Fruit fly (Drosophila melanogaster) whole organism, embryonic: Measurements from ENCODE around the gene mRpL14.

ENCODE experiments used
- CG10366 ChIP-seq: fragments of 200-800 bp; sonication (Bioruptor generic); IDR thresholded peaks from 2 replicates; pipeline ENCODE4 v1.3.6; 2022; ENCODE audit warnings: missing biosample characterization, missing genetic modification characterization
- CG11560 ChIP-seq: fragments of 200-800 bp; sonication (Bioruptor generic); IDR thresholded peaks from 3 replicates; pipeline ENCODE4 v1.3.6; 2022; ENCODE audit warnings: missing biosample characterization, missing genetic modification characterization
- CG1529 ChIP-seq: fragments of 200-800 bp; sonication (Bioruptor generic); optimal IDR thresholded peaks from 3 replicates; lab custom pipeline; 2018; ENCODE audit warnings: missing biosample characterization, missing genetic modification characterization
- CG15479 ChIP-seq: fragments of 200-800 bp; sonication (Bioruptor generic); optimal IDR thresholded peaks from 3 replicates; lab custom pipeline; 2019; ENCODE audit warnings: missing biosample characterization, mild to moderate bottlenecking, missing genetic modification characterization, moderate library complexity
- CG17328 ChIP-seq: fragments of 200-800 bp; sonication (Bioruptor generic); IDR thresholded peaks from 2 replicates; pipeline ENCODE4 v1.3.6; 2022; ENCODE audit warnings: missing biosample characterization, missing genetic modification characterization
- CG17361 ChIP-seq: fragments of 200-800 bp; sonication (Bioruptor generic); IDR thresholded peaks from 3 replicates; pipeline ENCODE4 v1.3.6; 2022; ENCODE audit warnings: missing biosample characterization, missing genetic modification characterization
- CG2678 ChIP-seq: fragments of 200-800 bp; sonication (Bioruptor generic); optimal IDR thresholded peaks from 3 replicates; lab custom pipeline; 2019; ENCODE audit warnings: missing biosample characterization, mild to moderate bottlenecking, missing genetic modification characterization, moderate library complexity
- CG2875 ChIP-seq: fragments of 200-800 bp; sonication (Bioruptor generic); optimal IDR thresholded peaks from 2 replicates; lab custom pipeline; 2017; ENCODE audit warnings: missing biosample characterization, mild to moderate bottlenecking, missing genetic modification characterization, missing genetic modification reagents
- CG2889 ChIP-seq: fragments of 200-800 bp; sonication (Bioruptor generic); IDR thresholded peaks from 3 replicates; pipeline ENCODE4 v1.3.6; 2022; ENCODE audit warnings: missing biosample characterization, missing genetic modification characterization
- CG4424 ChIP-seq: fragments of 200-800 bp; sonication (Bioruptor generic); optimal IDR thresholded peaks from 3 replicates; lab custom pipeline; 2016; ENCODE audit warnings: missing biosample characterization, missing genetic modification characterization
- CG4730 ChIP-seq: fragments of 200-800 bp; sonication (Bioruptor generic); IDR thresholded peaks from 2 replicates; pipeline ENCODE4 v1.3.6; 2022; ENCODE audit warnings: missing biosample characterization, missing genetic modification characterization
- CG5245 ChIP-seq: fragments of 200-800 bp; sonication (Bioruptor generic); optimal IDR thresholded peaks from 3 replicates; lab custom pipeline; 2016; ENCODE audit warnings: missing biosample characterization, missing genetic modification characterization
- CG7372 ChIP-seq: fragments of 200-800 bp; sonication (Bioruptor generic); IDR thresholded peaks from 2 replicates; pipeline ENCODE4 v1.3.6; 2022; ENCODE audit warnings: missing biosample characterization, missing genetic modification characterization
- CG7786 ChIP-seq: fragments of 200-800 bp; sonication (Bioruptor generic); optimal IDR thresholded peaks from 2 replicates; lab custom pipeline; 2016; ENCODE audit warnings: missing biosample characterization, missing genetic modification characterization
- CG9609 ChIP-seq: fragments of 200-800 bp; sonication (Bioruptor generic); optimal IDR thresholded peaks from 3 replicates; lab custom pipeline; 2016; ENCODE audit warnings: missing biosample characterization, missing genetic modification characterization
- Fer3 ChIP-seq: fragments of 200-800 bp; sonication (Bioruptor generic); optimal IDR thresholded peaks from 2 replicates; lab custom pipeline; 2018; ENCODE audit warnings: missing biosample characterization, mild to moderate bottlenecking, missing genetic modification characterization, moderate library complexity
- HHEX ChIP-seq: fragments of 200-800 bp; sonication (Bioruptor generic); optimal IDR thresholded peaks from 3 replicates; lab custom pipeline; 2017; ENCODE audit warnings: missing biosample characterization, mild to moderate bottlenecking, missing genetic modification characterization, missing genetic modification reagents
- Hsf ChIP-seq: fragments of 200-800 bp; sonication (Bioruptor generic); optimal IDR thresholded peaks from 3 replicates; lab custom pipeline; 2016; ENCODE audit warnings: missing biosample characterization, missing genetic modification characterization
- Kr ChIP-seq: fragments of 200-800 bp; sonication (Bioruptor generic); optimal IDR thresholded peaks from 2 replicates; lab custom pipeline; 2017; ENCODE audit warnings: missing biosample characterization, mild to moderate bottlenecking, missing genetic modification characterization
- Lim3 ChIP-seq: fragments of 200-800 bp; sonication (Bioruptor generic); IDR thresholded peaks from 2 replicates; pipeline ENCODE4 v1.3.6; 2022; ENCODE audit warnings: missing biosample characterization, missing genetic modification characterization
- NfI ChIP-seq: fragments of 200-800 bp; sonication (Bioruptor generic); optimal IDR thresholded peaks from 3 replicates; lab custom pipeline; 2018; ENCODE audit warnings: missing biosample characterization, mild to moderate bottlenecking, missing genetic modification characterization, moderate library complexity
- Rx ChIP-seq: fragments of 200-800 bp; sonication (Bioruptor generic); IDR thresholded peaks from 2 replicates; pipeline ENCODE4 v1.3.6; 2022; ENCODE audit warnings: missing biosample characterization, missing genetic modification characterization
- Trl ChIP-seq, 3 experiments: fragments of >200 bp in 2 of 3; fragments of 200-800 bp in 1 of 3; sonication (Bioruptor generic) in 1 of 3; optimal IDR thresholded peaks; 2 replicates in 1 of 3; 3 replicates in 2 of 3; lab custom pipeline; 2016 to 2017; ENCODE audit warnings: missing biosample characterization in 1 of 3, missing genetic modification characterization in 1 of 3
- ap ChIP-seq: fragments of 200-800 bp; sonication (Bioruptor generic); IDR thresholded peaks from 2 replicates; pipeline ENCODE4 v1.3.6; 2022; ENCODE audit warnings: missing biosample characterization, missing genetic modification characterization
- az2 ChIP-seq: fragments of 200-800 bp; sonication (Bioruptor generic); optimal IDR thresholded peaks from 3 replicates; lab custom pipeline; 2016; ENCODE audit warnings: missing biosample characterization, missing genetic modification characterization
- bowl ChIP-seq: fragments of 200-800 bp; sonication (Bioruptor generic); IDR thresholded peaks from 2 replicates; pipeline ENCODE4 v1.3.6; 2022; ENCODE audit warnings: missing biosample characterization, missing genetic modification characterization
- cg ChIP-seq: fragments of 200-800 bp; sonication (Bioruptor generic); optimal IDR thresholded peaks from 3 replicates; lab custom pipeline; 2019; ENCODE audit warnings: missing biosample characterization, mild to moderate bottlenecking, missing genetic modification characterization, moderate library complexity
- chm ChIP-seq: fragments of 200-800 bp; sonication (Bioruptor generic); IDR thresholded peaks from 2 replicates; pipeline ENCODE4 v1.3.6; 2022; ENCODE audit warnings: missing biosample characterization, missing genetic modification characterization
- dmrt11E ChIP-seq: fragments of 200-800 bp; sonication (Bioruptor generic); optimal IDR thresholded peaks from 3 replicates; lab custom pipeline; 2018; ENCODE audit warnings: missing biosample characterization, mild to moderate bottlenecking, missing genetic modification characterization, moderate library complexity
- gem ChIP-seq: fragments of 200-800 bp; sonication (Bioruptor generic); optimal IDR thresholded peaks from 2 replicates; lab custom pipeline; 2019; ENCODE audit warnings: missing biosample characterization, mild to moderate bottlenecking, missing genetic modification characterization, moderate library complexity
- grau ChIP-seq: fragments of 200-800 bp; optimal IDR thresholded peaks from 3 replicates; lab custom pipeline; 2019; ENCODE audit warnings: missing biosample characterization, mild to moderate bottlenecking, missing genetic modification characterization, moderate library complexity
- gsb-n ChIP-seq: fragments of 200-800 bp; sonication (Bioruptor generic); optimal IDR thresholded peaks from 3 replicates; lab custom pipeline; 2018; ENCODE audit warnings: missing biosample characterization, mild to moderate bottlenecking, missing genetic modification characterization
- hbn ChIP-seq: fragments of 200-800 bp; sonication (Bioruptor generic); IDR thresholded peaks from 2 replicates; pipeline ENCODE4 v1.3.6; 2022; ENCODE audit warnings: missing biosample characterization, missing genetic modification characterization; ENCODE audit not compliant: partially characterized antibody
- lilli ChIP-seq: fragments of 200-800 bp; sonication (Bioruptor generic); optimal IDR thresholded peaks from 3 replicates; lab custom pipeline; 2016; ENCODE audit warnings: missing biosample characterization, missing genetic modification characterization
- lola ChIP-seq, 3 experiments: fragments of >200 bp in 2 of 3; fragments of 200-800 bp in 1 of 3; sonication (Bioruptor generic) in 1 of 3; optimal IDR thresholded peaks; 2 replicates each; lab custom pipeline; 2017 to 2019; ENCODE audit warnings: missing biosample characterization in 3 of 3, missing genetic modification characterization in 3 of 3, mild to moderate bottlenecking in 1 of 3, moderate library complexity in 1 of 3
- lov ChIP-seq, 2 experiments: fragments of 200-800 bp in 1 of 2; fragments of >200 bp in 1 of 2; sonication (Bioruptor generic) in 1 of 2; IDR thresholded peaks in 1 of 2; optimal IDR thresholded peaks in 1 of 2; 2 replicates in 1 of 2; 3 replicates in 1 of 2; pipeline versions ENCODE4 v1.3.6 to Lab custom; 2017 to 2022; ENCODE audit warnings: missing biosample characterization in 1 of 2, missing genetic modification characterization in 1 of 2
- mirr ChIP-seq: fragments of 200-800 bp; sonication (Bioruptor generic); optimal IDR thresholded peaks from 3 replicates; lab custom pipeline; 2018; ENCODE audit warnings: missing biosample characterization, mild to moderate bottlenecking, missing genetic modification characterization
- org-1 ChIP-seq: fragments of 200-800 bp; sonication (Bioruptor generic); optimal IDR thresholded peaks from 2 replicates; lab custom pipeline; 2017; ENCODE audit warnings: missing biosample characterization, missing genetic modification characterization
- rib ChIP-seq: fragments of 200-800 bp; sonication (Bioruptor generic); IDR thresholded peaks from 2 replicates; pipeline ENCODE4 v1.3.6; 2022; ENCODE audit warnings: missing biosample characterization, missing genetic modification characterization
- schlank ChIP-seq: fragments of 200-800 bp; sonication (Bioruptor generic); optimal IDR thresholded peaks from 2 replicates; lab custom pipeline; 2018; ENCODE audit warnings: missing biosample characterization, mild to moderate bottlenecking, missing genetic modification characterization
- sens ChIP-seq: fragments of 200-800 bp; sonication (Bioruptor generic); peaks from one replicate; lab custom pipeline; 2016; ENCODE audit warnings: missing biosample characterization, missing genetic modification characterization
- sens-2 ChIP-seq: fragments of 200-800 bp; sonication (Bioruptor generic); IDR thresholded peaks from 2 replicates; pipeline ENCODE4 v1.3.6; 2022; ENCODE audit warnings: missing biosample characterization, missing genetic modification characterization
- slou ChIP-seq: fragments of 200-800 bp; sonication (Bioruptor generic); optimal IDR thresholded peaks from 3 replicates; lab custom pipeline; 2016; ENCODE audit warnings: missing biosample characterization, missing genetic modification characterization
- sob ChIP-seq: fragments of 200-800 bp; sonication (Bioruptor generic); IDR thresholded peaks from 2 replicates; pipeline ENCODE4 v1.3.6; 2022; ENCODE audit warnings: missing biosample characterization, missing genetic modification characterization
- stc ChIP-seq: fragments of 200-800 bp; sonication (Bioruptor generic); IDR thresholded peaks from 2 replicates; pipeline ENCODE4 v1.3.6; 2022; ENCODE audit warnings: missing biosample characterization, missing genetic modification characterization
- toy ChIP-seq: fragments of 200-800 bp; sonication (Bioruptor generic); IDR thresholded peaks from 2 replicates; pipeline ENCODE4 v1.3.6; 2022; ENCODE audit warnings: missing biosample characterization, missing genetic modification characterization
- twi ChIP-seq: fragments of 200-800 bp; optimal IDR thresholded peaks from 2 replicates; lab custom pipeline; 2019; ENCODE audit warnings: missing biosample characterization, mild to moderate bottlenecking, missing genetic modification characterization, moderate library complexity
- unpg ChIP-seq: fragments of 200-800 bp; sonication (Bioruptor generic); optimal IDR thresholded peaks from 3 replicates; lab custom pipeline; 2018; ENCODE audit warnings: missing biosample characterization, mild to moderate bottlenecking, missing genetic modification characterization, moderate library complexity

Gene mRpL14

DNA sequence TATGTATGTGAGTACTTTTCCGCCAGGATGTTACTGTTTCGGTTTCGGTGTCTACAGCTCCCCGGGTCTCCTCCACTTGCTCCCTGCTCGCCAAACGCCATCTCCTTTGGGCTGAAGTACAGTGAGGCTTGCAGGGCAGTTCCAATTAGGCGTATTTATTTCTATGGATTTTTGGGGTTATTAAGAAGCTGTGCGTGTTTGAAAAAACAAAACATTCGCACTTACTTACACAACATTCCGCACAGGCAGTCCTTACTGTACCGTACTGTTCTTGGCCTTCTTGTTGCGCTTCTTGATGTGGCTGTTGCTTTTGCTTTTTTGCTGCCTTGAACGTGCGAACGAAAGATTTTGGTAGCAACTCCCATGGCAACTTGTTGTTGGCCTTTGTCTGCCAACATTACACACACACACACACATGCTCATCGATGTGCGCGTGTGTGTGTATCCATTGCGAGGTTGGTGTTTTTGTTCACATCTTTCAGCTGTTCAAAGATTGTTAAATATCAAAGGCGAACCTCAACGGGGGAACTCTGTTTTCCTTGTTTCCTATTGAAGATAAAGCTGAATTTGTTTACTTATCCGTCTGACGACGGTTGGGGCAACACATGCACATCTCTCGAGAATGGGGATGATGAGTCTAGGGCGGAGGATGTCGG lies 22.4 kb downstream of the mRpL14 start (continued):
- peak; percentile 39 for TF ChIP-seq CG2678 (tag; lab: Kevin White, UChicago)
- 0 out of 3 replicates have a peak, but pooled peaks have one; percentile 12 for TF ChIP-seq CG17361
- TF ChIP-seq schlank (tag; lab: Kevin White, UChicago), result peak; percentile 32
- TF ChIP-seq CG10366 (GFP tag; lab: Robert Waterston, UW), result peak; percentile 65
- peak; percentile 32 for TF ChIP-seq Kr (GFP tag; lab: Kevin White, UChicago)
- peak; percentile 51 for TF ChIP-seq Rx (GFP tag; lab: Robert Waterston, UW)
- no peak for TF ChIP-seq rib (GFP tag; lab: Robert Waterston, UW)
- 0 out of 2 replicates have a peak, but pooled peaks have one; percentile 43 for TF ChIP-seq CG7372 (GFP tag; lab: Robert Waterston, UW)
- TF ChIP-seq slou (GFP tag; lab: Kevin White, UChicago), result no peak
- peak; percentile 61 for TF ChIP-seq org-1 (GFP tag; lab: Kevin White, UChicago)
- TF ChIP-seq sens-2, result peak; percentile 54; the same call in 1 of the 2 replicates
- TF ChIP-seq unpg, result peak; percentile 47
- TF ChIP-seq CG1529 (GFP tag; lab: Kevin White, UChicago), result peak; percentile 2
- no peak for TF ChIP-seq lov (optimal IDR thresholded peaks at IDR 0.05; lab: Kevin White, UChicago)
- 0 out of 3 replicates have a peak, but pooled peaks have one; percentile 56 for TF ChIP-seq lov (GFP tag; IDR thresholded peaks at IDR 0.05; lab: Robert Waterston, UW)
- peak; percentile 57 for TF ChIP-seq Hsf
- peak; percentile 21 for TF ChIP-seq twi (tag; lab: Kevin White, UChicago)
- TF ChIP-seq lola (GFP tag; optimal IDR thresholded peaks at IDR 0.05; lab: Kevin White, UChicago), result peak in 1 of 3 experiments; percentile 31
- peak; percentile 74; the same call in 2 of the 3 replicates for TF ChIP-seq CG2889 (GFP tag; lab: Robert Waterston, UW)
- no peak for TF ChIP-seq toy (GFP tag; lab: Robert Waterston, UW)
- TF ChIP-seq hbn (GFP tag; lab: Robert Waterston, UW), result no peak
- TF ChIP-seq stc (GFP tag; lab: Robert Waterston, UW), result 0 out of 2 replicates have a peak, but pooled peaks have one; percentile 36
- no peak for TF ChIP-seq gsb-n
- no peak for TF ChIP-seq Trl (optimal IDR thresholded peaks at IDR 0.05; lab: Kevin White, UChicago)
- peak; percentile 44 for TF ChIP-seq Trl (GFP tag; optimal IDR thresholded peaks at IDR 0.05; lab: Kevin White, UChicago)
- peak; percentile 50; the same call in 1 of the 2 replicates for TF ChIP-seq ap (GFP tag; lab: Robert Waterston, UW)
- TF ChIP-seq bowl (GFP tag; lab: Robert Waterston, UW), result peak; percentile 42; the same call in 1 of the 2 replicates
- TF ChIP-seq az2 (GFP tag; lab: Kevin White, UChicago), result peak; percentile 56
- peak; percentile 64; the same call in 1 of the 2 replicates for TF ChIP-seq chm (GFP tag; lab: Robert Waterston, UW)
- peak; percentile 54 for TF ChIP-seq dmrt11E (tag; lab: Kevin White, UChicago)
- peak; percentile 71 for TF ChIP-seq cg
- peak; percentile 62 for TF ChIP-seq CG7786 (GFP tag; lab: Kevin White, UChicago)
- peak; percentile 20 for TF ChIP-seq CG4424 (GFP tag; lab: Kevin White, UChicago)
- peak; percentile 60 for TF ChIP-seq CG9609 (GFP tag; lab: Kevin White, UChicago)
- TF ChIP-seq Lim3, result no peak
- 0 out of 2 replicates have a peak, but pooled peaks have one; percentile 35 for TF ChIP-seq CG4730
- TF ChIP-seq CG2875 (GFP tag; lab: Kevin White, UChicago), result no peak
- peak; percentile 69 for TF ChIP-seq CG17328 (GFP tag; lab: Robert Waterston, UW)
- TF ChIP-seq lilli (GFP tag; lab: Kevin White, UChicago), result peak; percentile 65
- peak; percentile 59 for TF ChIP-seq sob (GFP tag; lab: Robert Waterston, UW)
- no peak for TF ChIP-seq CG15479
- TF ChIP-seq NfI (GFP tag; lab: Kevin White, UChicago), result peak; percentile 49
- TF ChIP-seq HHEX (GFP tag; lab: Kevin White, UChicago), result peak; percentile 40
- TF ChIP-seq grau (tag; lab: Kevin White, UChicago), result peak; percentile 94
- TF ChIP-seq Fer3 (tag; lab: Kevin White, UChicago), result peak; percentile 5
- TF ChIP-seq gem, result peak; percentile 62
- no peak for TF ChIP-seq CG11560 (tag; lab: Robert Waterston, UW)
- no peak for TF ChIP-seq mirr
- peak; percentile 84 for TF ChIP-seq sens (GFP tag; lab: Kevin White, UChicago)
- peak; percentile 5 for TF ChIP-seq CG5245 (GFP tag; lab: Kevin White, UChicago)
